Fruit fly (Drosophila melanogaster) S2 (cell line): Measurements from ENCODE around the gene ida.

ENCODE experiments used
- CG8478 ChIP-seq: fragments of >200 bp; optimal IDR thresholded peaks from 2 replicates; lab custom pipeline; 2018
- CTCF ChIP-seq, 2 experiments: fragments of >200 bp; optimal IDR thresholded peaks; 2 replicates each; lab custom pipeline; 2018

DNA sequence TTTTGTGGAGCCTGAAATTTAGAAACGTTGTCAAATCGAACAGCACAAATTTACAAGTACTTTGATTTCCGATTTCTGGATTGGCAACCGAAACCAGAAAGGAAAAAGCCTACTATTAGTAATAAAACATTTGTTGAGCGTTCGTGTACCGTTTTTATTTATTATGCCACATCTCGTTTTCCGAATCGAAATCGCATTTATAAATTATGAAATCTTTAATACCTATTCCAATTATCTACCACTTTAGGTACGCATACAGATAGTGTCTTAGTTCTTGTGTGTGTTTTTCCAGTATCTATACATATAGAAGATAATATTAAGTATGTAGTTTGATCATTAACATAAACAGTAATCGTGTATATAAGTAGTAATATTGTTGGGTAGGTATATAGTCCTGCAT is 4.7 kb downstream of the ida start, which contains the start of gene mge:
- no peak for TF ChIP-seq CTCF (optimal IDR thresholded peaks at IDR 0.05; lab: Kevin White, UChicago)
- TF ChIP-seq CG8478 = no peak
